Fruit fly (Drosophila melanogaster): ENCODE data around the gene CG44362.

CG44362 gene

DNA sequence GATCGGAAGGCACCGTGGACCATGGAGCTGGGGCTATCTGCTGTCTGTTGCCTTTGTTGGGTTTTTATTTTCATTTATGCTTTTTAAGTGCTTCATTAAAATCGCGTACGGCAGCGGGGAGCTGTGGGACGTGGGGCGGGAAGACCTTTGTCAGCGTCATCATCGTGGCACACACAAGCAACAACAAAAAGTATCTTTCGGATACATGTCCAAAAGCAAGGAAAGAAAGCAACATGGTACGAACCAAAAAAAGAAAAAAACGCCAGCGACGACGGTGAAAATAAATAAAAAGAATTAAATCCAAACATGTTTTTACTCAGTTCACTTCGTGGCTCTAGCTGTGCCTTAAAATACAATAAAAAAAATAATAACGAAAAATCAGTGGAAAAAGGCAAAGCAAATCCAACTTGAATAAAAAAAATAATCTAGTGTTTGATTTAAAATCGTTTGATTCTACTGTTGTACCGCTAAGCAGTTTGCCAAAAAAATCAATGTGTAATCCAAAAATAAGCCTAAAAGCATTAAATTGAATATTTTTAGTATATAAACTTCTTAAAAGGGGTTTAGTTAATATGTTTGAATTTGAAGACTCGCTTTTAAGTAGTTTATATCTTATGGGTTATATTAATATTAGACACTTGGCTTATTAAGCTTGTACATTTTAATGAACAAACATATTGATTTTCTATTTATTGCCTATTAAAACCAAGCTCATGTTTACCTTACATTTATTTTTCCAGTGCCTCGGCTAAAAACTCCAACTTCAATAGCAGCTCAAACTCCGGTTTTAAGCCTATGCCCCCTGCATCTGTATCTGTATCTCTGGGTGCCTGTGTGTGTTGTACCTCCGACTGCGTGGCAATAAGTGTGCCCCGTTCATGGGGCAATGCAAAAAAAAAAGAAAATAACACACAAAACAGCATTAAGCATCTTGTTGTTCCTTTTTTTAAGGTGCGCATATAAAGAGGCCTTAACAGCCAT is 28.7 kb upstream of the CG44362 start (continued):
- TF ChIP-seq CG32006 (GFP tag; optimal IDR thresholded peaks at IDR 0.05): peak; percentile 85
- peak; percentile 79 for TF ChIP-seq CG31627 (GFP tag; optimal IDR thresholded peaks at IDR 0.05)
- peak; percentile 91 for TF ChIP-seq CG16779 (tag; optimal IDR thresholded peaks at IDR 0.05)
- TF ChIP-seq Eip78C (GFP tag): peak; percentile 98
- peak; percentile 66 for TF ChIP-seq net (GFP tag; optimal IDR thresholded peaks at IDR 0.05)
- TF ChIP-seq lz (GFP tag; optimal IDR thresholded peaks at IDR 0.05): peak; percentile 85
- peak; percentile 78 for TF ChIP-seq Sox15 (GFP tag; optimal IDR thresholded peaks at IDR 0.05)
- TF ChIP-seq dsx (GFP tag; optimal IDR thresholded peaks at IDR 0.05; ENCODE audit: poor library complexity, severe bottlenecking): peak; percentile 80
- TF ChIP-seq CG8119 (GFP tag; IDR thresholded peaks at IDR 0.05): peak; percentile 82
- peak; percentile 81 for TF ChIP-seq spab (GFP tag; optimal IDR thresholded peaks at IDR 0.05)
- peak; percentile 65 for TF ChIP-seq CG7368 (GFP tag; optimal IDR thresholded peaks at IDR 0.05)
- TF ChIP-seq CG3919 (GFP tag; optimal IDR thresholded peaks at IDR 0.05): peak; percentile 80
- peak; percentile 66 for TF ChIP-seq CG4318 (GFP tag; optimal IDR thresholded peaks at IDR 0.05)
- peak; percentile 70 for TF ChIP-seq CG6276 (GFP tag; optimal IDR thresholded peaks at IDR 0.05)
- TF ChIP-seq Gug (GFP tag; IDR thresholded peaks at IDR 0.05): peak; percentile 59
- TF ChIP-seq CG3032 (tag; optimal IDR thresholded peaks at IDR 0.05): peak; percentile 83
- peak; percentile 85 for TF ChIP-seq Smox (GFP tag; optimal IDR thresholded peaks at IDR 0.05)
- peak; percentile 78 for TF ChIP-seq cyc (GFP tag; optimal IDR thresholded peaks at IDR 0.05)
- peak; percentile 92; the same call in 2 of the 3 replicates for TF ChIP-seq eg (GFP tag; IDR thresholded peaks at IDR 0.05)
- peak; percentile 43 for TF ChIP-seq Sox102F (GFP tag; optimal IDR thresholded peaks at IDR 0.05)
- TF ChIP-seq Lpt (GFP tag; optimal IDR thresholded peaks at IDR 0.05): peak; percentile 74
- peak; percentile 92 for TF ChIP-seq CG1621 (tag; optimal IDR thresholded peaks at IDR 0.05)
- peak; percentile 89 for TF ChIP-seq topi (GFP tag; optimal IDR thresholded peaks at IDR 0.05)
- TF ChIP-seq CG9139 (GFP tag; optimal IDR thresholded peaks at IDR 0.05): peak; percentile 97
- peak; percentile 85 for TF ChIP-seq OdsH (GFP tag; optimal IDR thresholded peaks at IDR 0.05)
- TF ChIP-seq Ets96B (tag; optimal IDR thresholded peaks at IDR 0.05): peak; percentile 86
- peak; percentile 35 for TF ChIP-seq dac (GFP tag; optimal IDR thresholded peaks at IDR 0.05)
- peak; percentile 48 for TF ChIP-seq CG8319 (GFP tag; optimal IDR thresholded peaks at IDR 0.05)
- TF ChIP-seq CG8632 (GFP tag; optimal IDR thresholded peaks at IDR 0.05): peak; percentile 81
- peak; percentile 91 for TF ChIP-seq svp (GFP tag)
- TF ChIP-seq CG15336 (GFP tag; IDR thresholded peaks at IDR 0.05): peak; percentile 67
- TF ChIP-seq salr (GFP tag; optimal IDR thresholded peaks at IDR 0.05): peak; percentile 85 to 86
- peak; percentile 60 for TF ChIP-seq Eip93F (GFP tag; optimal IDR thresholded peaks at IDR 0.05)
- TF ChIP-seq Sox14 (GFP tag; optimal IDR thresholded peaks at IDR 0.05): peak; percentile 74
- peak; percentile 91 for TF ChIP-seq esn (GFP tag; optimal IDR thresholded peaks at IDR 0.05)
- TF ChIP-seq CG6854 (GFP tag; optimal IDR thresholded peaks at IDR 0.05): peak; percentile 83
- peak; percentile 83 for TF ChIP-seq CG6808 (GFP tag; optimal IDR thresholded peaks at IDR 0.05)

DNA sequence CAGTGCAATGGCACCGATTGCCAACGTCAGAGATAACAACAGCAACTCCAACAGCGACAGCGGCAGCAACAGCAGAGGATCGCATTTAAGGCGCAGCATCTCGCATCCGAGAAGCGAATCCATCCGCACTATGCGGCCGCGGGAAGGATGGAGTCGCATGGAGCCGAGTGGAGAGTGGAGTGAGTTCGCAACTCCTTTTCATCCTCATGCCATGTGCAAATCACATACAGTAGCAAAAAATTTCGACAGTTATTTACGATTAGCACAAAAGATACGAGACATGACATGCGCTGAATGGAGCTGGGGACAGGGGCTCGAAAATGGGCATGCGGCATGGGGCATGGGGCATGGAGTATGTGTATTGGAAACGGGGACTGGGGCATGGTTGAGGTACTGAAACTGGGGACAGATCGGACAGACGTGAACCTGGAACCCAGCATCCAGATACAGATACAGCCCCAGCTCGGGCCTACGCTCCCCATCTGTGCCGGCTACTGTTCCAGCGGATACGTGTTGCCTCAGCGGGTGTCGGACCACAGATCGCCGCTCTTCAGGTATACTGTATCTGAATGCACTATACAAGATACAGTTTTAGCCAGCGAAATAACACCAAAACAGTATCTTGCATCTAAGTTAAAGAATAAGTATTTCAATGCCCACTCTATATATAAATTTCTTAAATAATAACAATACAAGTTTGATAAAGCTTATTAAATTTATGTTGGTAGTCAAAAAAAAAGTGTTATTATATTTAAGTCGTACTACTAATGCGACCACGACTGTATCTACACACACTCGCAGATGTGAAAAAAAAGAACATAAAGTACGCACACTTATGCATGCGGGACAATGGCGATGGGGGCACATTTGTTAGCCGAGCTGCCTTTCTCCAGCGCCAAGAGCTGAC is 27.3 kb upstream of the CG44362 start:
- peak; percentile 89 for TF ChIP-seq CG6808 (GFP tag; optimal IDR thresholded peaks at IDR 0.05)
- peak; percentile 80 for TF ChIP-seq esn (GFP tag; optimal IDR thresholded peaks at IDR 0.05)
- peak; percentile 75 for TF ChIP-seq Smox (GFP tag; optimal IDR thresholded peaks at IDR 0.05)
- peak; percentile 55 for TF ChIP-seq Gug (GFP tag; IDR thresholded peaks at IDR 0.05)
- TF ChIP-seq svp (GFP tag): peak; percentile 84
- peak; percentile 15 for TF ChIP-seq dac (GFP tag; optimal IDR thresholded peaks at IDR 0.05)
- peak; percentile 73 for TF ChIP-seq Met (GFP tag; optimal IDR thresholded peaks at IDR 0.05)
- TF ChIP-seq fd85E (GFP tag; optimal IDR thresholded peaks at IDR 0.05): peak; percentile 53
- TF ChIP-seq Hr38 (GFP tag; optimal IDR thresholded peaks at IDR 0.05): no peak
- TF ChIP-seq CG6276 (GFP tag; optimal IDR thresholded peaks at IDR 0.05): peak; percentile 85
- peak; percentile 78 for TF ChIP-seq CG6792 (GFP tag; optimal IDR thresholded peaks at IDR 0.05)
- peak; percentile 89 for TF ChIP-seq CG6163 (GFP tag; IDR thresholded peaks at IDR 0.05)
- TF ChIP-seq CG11902 (GFP tag; optimal IDR thresholded peaks at IDR 0.05): peak; percentile 67
- peak; percentile 43 to 78 for TF ChIP-seq salr (GFP tag; optimal IDR thresholded peaks at IDR 0.05)
- peak; percentile 74 for TF ChIP-seq dsx (GFP tag; optimal IDR thresholded peaks at IDR 0.05; ENCODE audit: poor library complexity, severe bottlenecking)
- TF ChIP-seq Sox15 (GFP tag; optimal IDR thresholded peaks at IDR 0.05): peak; percentile 35
- TF ChIP-seq ss (GFP tag; optimal IDR thresholded peaks at IDR 0.05): peak; percentile 77 to 85
- peak; percentile 37 for TF ChIP-seq Eip93F (GFP tag; optimal IDR thresholded peaks at IDR 0.05)
- TF ChIP-seq CG11762 (GFP tag; optimal IDR thresholded peaks at IDR 0.05; ENCODE audit: insufficient read depth): peak; percentile 73
- TF ChIP-seq net (GFP tag; optimal IDR thresholded peaks at IDR 0.05): peak; percentile 71
- peak; percentile 90 for TF ChIP-seq CG3919 (GFP tag; optimal IDR thresholded peaks at IDR 0.05)
